Worm (Caenorhabditis elegans) whole organism, L2 larva: ENCODE data around the gene C18G1.1.

ENCODE experiments used
- aly-2 ChIP-seq: fragments of 150-350 bp; optimal IDR thresholded peaks from 2 replicates; lab custom pipeline; 2014; ENCODE audit warnings: missing biosample characterization, missing genetic modification characterization
- ceh-82 ChIP-seq: fragments of 150-350 bp; optimal IDR thresholded peaks from 2 replicates; lab custom pipeline; 2014; ENCODE audit warnings: missing biosample characterization, missing genetic modification characterization
- egl-27 ChIP-seq: sonication (generic microtip); optimal IDR thresholded peaks from 3 replicates; lab custom pipeline; 2017; ENCODE audit warnings: missing biosample characterization, missing genetic modification reagents, missing genetic modification characterization
- elt-3 ChIP-seq: sonication (generic microtip); optimal IDR thresholded peaks from 2 replicates; lab custom pipeline; 2017; ENCODE audit warnings: missing biosample characterization, missing genetic modification characterization
- fos-1 ChIP-seq: fragments of 150-350 bp; optimal IDR thresholded peaks from 2 replicates; lab custom pipeline; 2014; ENCODE audit warnings: missing biosample characterization, missing genetic modification characterization
- nhr-11 ChIP-seq: fragments of 150-350 bp; optimal IDR thresholded peaks from 2 replicates; lab custom pipeline; 2014; ENCODE audit warnings: missing biosample characterization, missing genetic modification characterization
- nhr-25 ChIP-seq: fragments of 150-350 bp; sonication (generic microtip); optimal IDR thresholded peaks from 3 replicates; lab custom pipeline; 2014; ENCODE audit warnings: missing biosample characterization, missing genetic modification characterization
- snpc-4 ChIP-seq: fragments of 150-350 bp; optimal IDR thresholded peaks from 2 replicates; lab custom pipeline; 2014; ENCODE audit warnings: missing biosample characterization, missing genetic modification characterization

ce11 chrV:4731154-4731961 lies 46.4 kb upstream of the C18G1.1 start, which contains the start of gene F39G3.3:
- TF ChIP-seq aly-2 (tag; lab: Kevin White, UChicago): no peak
- peak; percentile 54 for TF ChIP-seq nhr-25
- no peak for TF ChIP-seq snpc-4
- no peak for TF ChIP-seq ceh-82
- no peak for TF ChIP-seq elt-3
- TF ChIP-seq nhr-11 (tag; lab: Kevin White, UChicago): no peak
- TF ChIP-seq fos-1 (tag; lab: Kevin White, UChicago): peak; percentile 30
- no peak for TF ChIP-seq egl-27 (tag; lab: Kevin White, UChicago)
